Worm (Caenorhabditis elegans) whole organism, L1 larva: ENCODE data around the gene F57G12.1.

Experiments used
- C34B4.2 ChIP-seq: sonication (generic microtip); optimal IDR thresholded peaks from 2 replicates; lab custom pipeline; 2017; ENCODE audit warnings: mild to moderate bottlenecking, missing genetic modification characterization, missing compliant biosample characterization
- ets-5 ChIP-seq: fragments of 200-800 bp; sonication (Bioruptor generic); IDR thresholded peaks from 2 replicates; pipeline ENCODE4 v1.3.6; 2022; ENCODE audit warnings: missing genetic modification characterization, missing compliant biosample characterization
- fkh-8 ChIP-seq: sonication (generic microtip); optimal IDR thresholded peaks from 2 replicates; lab custom pipeline; 2016; ENCODE audit warnings: mild to moderate bottlenecking, missing genetic modification characterization, missing compliant biosample characterization
- lin-15B ChIP-seq: fragments of 150-350 bp; sonication (generic microtip); optimal IDR thresholded peaks from 3 replicates; lab custom pipeline; 2014; ENCODE audit warnings: missing biosample characterization, missing genetic modification characterization
- lin-35 ChIP-seq, 2 experiments: fragments of 150-350 bp; optimal IDR thresholded peaks; 2 replicates each; lab custom pipeline; 2014; ENCODE audit warnings: missing biosample characterization in 2 of 2, missing genetic modification characterization in 2 of 2, missing genetic modification reagents in 2 of 2
- nhr-90 ChIP-seq: sonication (generic microtip); optimal IDR thresholded peaks from 2 replicates; lab custom pipeline; 2016; ENCODE audit warnings: mild to moderate bottlenecking, missing genetic modification characterization, missing compliant biosample characterization; ENCODE audit not compliant: poor library complexity
- pag-3 ChIP-seq: sonication (generic microtip); optimal IDR thresholded peaks from 2 replicates; lab custom pipeline; 2017; ENCODE audit warnings: missing genetic modification characterization, mild to moderate bottlenecking, missing compliant biosample characterization, antibody characterized with exemption, borderline replicate concordance; ENCODE audit not compliant: insufficient read depth
- pqm-1 ChIP-seq: sonication (generic microtip); optimal IDR thresholded peaks from 3 replicates; lab custom pipeline; 2017; ENCODE audit warnings: missing biosample characterization, missing genetic modification characterization
- skn-1 ChIP-seq: fragments of 150-350 bp; optimal IDR thresholded peaks from 2 replicates; lab custom pipeline; 2014; ENCODE audit warnings: missing biosample characterization, missing genetic modification characterization
- unc-86 ChIP-seq: sonication (generic microtip); optimal IDR thresholded peaks from 2 replicates; lab custom pipeline; 2016; ENCODE audit warnings: missing genetic modification characterization, missing compliant biosample characterization
- xbp-1 ChIP-seq: sonication (generic microtip); optimal IDR thresholded peaks from 2 replicates; lab custom pipeline; 2016; ENCODE audit warnings: missing genetic modification characterization, missing compliant biosample characterization
- zip-4 ChIP-seq: fragments of 200-800 bp; sonication (Bioruptor generic); optimal IDR thresholded peaks from 2 replicates; lab custom pipeline; 2018; ENCODE audit warnings: mild to moderate bottlenecking, missing genetic modification characterization, moderate library complexity, missing compliant biosample characterization

DNA sequence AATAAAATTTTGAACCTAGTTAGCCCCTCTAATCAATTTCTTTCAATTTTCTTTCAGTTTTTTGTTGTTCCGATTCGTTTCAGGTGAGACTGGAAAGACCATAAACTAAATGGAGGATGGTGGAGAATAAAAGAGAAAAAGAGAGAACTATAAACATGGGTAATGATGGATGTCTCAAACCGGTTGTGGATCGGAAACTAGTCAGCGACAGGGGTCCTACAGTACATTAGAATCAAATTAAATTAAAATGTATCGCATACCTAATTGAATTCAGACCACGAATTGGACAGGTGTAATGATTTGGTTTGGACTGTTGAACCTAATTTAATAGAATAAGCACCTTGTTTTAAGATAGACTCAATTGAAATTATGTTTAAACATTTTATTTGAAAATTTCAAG is 7.4 kb downstream of the F57G12.1 start:
- no peak for TF ChIP-seq unc-86 (tag; lab: Kevin White, UChicago)
- no peak for TF ChIP-seq ets-5 (GFP tag; lab: Robert Waterston, UW)
- TF ChIP-seq xbp-1 (tag; lab: Kevin White, UChicago) = no peak
- no peak for TF ChIP-seq C34B4.2 (tag; lab: Kevin White, UChicago)
- no peak for TF ChIP-seq lin-15B (tag; lab: Kevin White, UChicago)
- no peak for TF ChIP-seq lin-35 (GFP tag; optimal IDR thresholded peaks at IDR 0.05; lab: Kevin White, UChicago)
- TF ChIP-seq pag-3 = no peak
- no peak for TF ChIP-seq zip-4 (GFP tag; lab: Kevin White, UChicago)
- no peak for TF ChIP-seq pqm-1 (tag; lab: Kevin White, UChicago)
- no peak for TF ChIP-seq skn-1
- TF ChIP-seq nhr-90 (tag; lab: Kevin White, UChicago) = no peak
- TF ChIP-seq fkh-8 = no peak
